Worm (Caenorhabditis elegans) whole organism, L3 larva: ENCODE results near the gene gnrr-2.
A peak's percentile ranks its signal among the peaks of the same experiment; 100 is the strongest.

Source experiments
- ZK546.5 ChIP-seq: sonication (generic microtip); optimal IDR thresholded peaks from 2 replicates; lab custom pipeline; 2017; ENCODE audit warnings: missing biosample characterization, missing genetic modification characterization
- aly-2 ChIP-seq: fragments of 150-350 bp; optimal IDR thresholded peaks from 2 replicates; lab custom pipeline; 2014; ENCODE audit warnings: missing biosample characterization, missing genetic modification characterization
- ama-1 ChIP-seq: fragments of 150-350 bp; optimal IDR thresholded peaks from 2 replicates; lab custom pipeline; 2018
- ceh-16 ChIP-seq: sonication (generic microtip); optimal IDR thresholded peaks from 2 replicates; lab custom pipeline; 2017; ENCODE audit warnings: missing biosample characterization, missing genetic modification characterization
- ceh-28 ChIP-seq: fragments of 150-350 bp; optimal IDR thresholded peaks from 2 replicates; lab custom pipeline; 2014; ENCODE audit warnings: missing biosample characterization, missing genetic modification reagents, missing genetic modification characterization
- ceh-82 ChIP-seq: fragments of 150-350 bp; optimal IDR thresholded peaks from 2 replicates; lab custom pipeline; 2014; ENCODE audit warnings: missing biosample characterization, missing genetic modification characterization
- daf-12 ChIP-seq: fragments of 150-350 bp; optimal IDR thresholded peaks from 2 replicates; lab custom pipeline; 2014; ENCODE audit warnings: missing biosample characterization, missing genetic modification reagents, missing genetic modification characterization
- egl-5 ChIP-seq: fragments of 150-350 bp; optimal IDR thresholded peaks from 2 replicates; lab custom pipeline; 2017; ENCODE audit warnings: missing biosample characterization, missing genetic modification reagents, missing genetic modification characterization, inconsistent platforms
- elt-2 ChIP-seq: sonication (generic microtip); optimal IDR thresholded peaks from 2 replicates; lab custom pipeline; 2016; ENCODE audit warnings: missing genetic modification reagents, mild to moderate bottlenecking, missing genetic modification characterization, missing compliant biosample characterization
- elt-3 ChIP-seq, 3 experiments: fragments of 150-350 bp in 1 of 3; sonication (generic microtip) in 2 of 3; optimal IDR thresholded peaks; 2 replicates in 2 of 3; 4 replicates in 1 of 3; lab custom pipeline; 2014 to 2017; ENCODE audit warnings: missing biosample characterization in 3 of 3, missing genetic modification characterization in 3 of 3
- fkh-10 ChIP-seq: sonication (generic microtip); optimal IDR thresholded peaks from 2 replicates; lab custom pipeline; 2017; ENCODE audit warnings: missing biosample characterization, missing genetic modification reagents, missing genetic modification characterization
- hmg-11 ChIP-seq: sonication (generic microtip); optimal IDR thresholded peaks from 2 replicates; lab custom pipeline; 2016; ENCODE audit warnings: missing genetic modification characterization, missing compliant biosample characterization
- jun-1 ChIP-seq: fragments of 150-350 bp; optimal IDR thresholded peaks from 2 replicates; lab custom pipeline; 2014; ENCODE audit warnings: missing biosample characterization, missing genetic modification reagents, missing genetic modification characterization
- lin-15B ChIP-seq: fragments of 150-350 bp; optimal IDR thresholded peaks from 2 replicates; lab custom pipeline; 2014; ENCODE audit warnings: missing biosample characterization, missing genetic modification characterization
- mml-1 ChIP-seq: fragments of 150-350 bp; sonication (generic microtip); optimal IDR thresholded peaks from 3 replicates; lab custom pipeline; 2014; ENCODE audit warnings: missing biosample characterization, missing genetic modification characterization
- nfya-1 ChIP-seq: sonication (generic microtip); optimal IDR thresholded peaks from 2 replicates; lab custom pipeline; 2017; ENCODE audit warnings: missing genetic modification characterization, mild to moderate bottlenecking, missing compliant biosample characterization, antibody characterized with exemption, moderate library complexity; ENCODE audit not compliant: insufficient read depth
- nhr-23 ChIP-seq: fragments of 150-350 bp; optimal IDR thresholded peaks from 2 replicates; lab custom pipeline; 2014; ENCODE audit warnings: missing biosample characterization, missing genetic modification reagents, missing genetic modification characterization
- nhr-237 ChIP-seq: fragments of 150-350 bp; optimal IDR thresholded peaks from 2 replicates; lab custom pipeline; 2014; ENCODE audit warnings: missing biosample characterization, missing genetic modification characterization
- nhr-25 ChIP-seq: sonication (generic microtip); optimal IDR thresholded peaks from 2 replicates; lab custom pipeline; 2017; ENCODE audit warnings: missing biosample characterization, missing genetic modification characterization
- nhr-28 ChIP-seq: fragments of 150-350 bp; optimal IDR thresholded peaks from 2 replicates; lab custom pipeline; 2014; ENCODE audit warnings: missing biosample characterization, missing genetic modification characterization
- nhr-43 ChIP-seq: sonication (generic microtip); optimal IDR thresholded peaks from 2 replicates; lab custom pipeline; 2016; ENCODE audit warnings: mild to moderate bottlenecking, missing genetic modification characterization, missing compliant biosample characterization; ENCODE audit not compliant: poor library complexity, severe bottlenecking
- nhr-67 ChIP-seq: fragments of 150-350 bp; optimal IDR thresholded peaks from 2 replicates; lab custom pipeline; 2014; ENCODE audit warnings: missing biosample characterization, missing genetic modification characterization
- nhr-76 ChIP-seq: fragments of 150-350 bp; sonication (generic microtip); optimal IDR thresholded peaks from 5 replicates; lab custom pipeline; 2014; ENCODE audit warnings: missing biosample characterization, missing genetic modification characterization
- nhr-77 ChIP-seq: fragments of 150-350 bp; optimal IDR thresholded peaks from 2 replicates; lab custom pipeline; 2014; ENCODE audit warnings: missing biosample characterization, missing genetic modification characterization
- pha-4 ChIP-seq: fragments of 150-350 bp; optimal IDR thresholded peaks from 2 replicates; lab custom pipeline; 2014; ENCODE audit warnings: missing biosample characterization, missing genetic modification reagents, missing genetic modification characterization
- pqm-1 ChIP-seq: fragments of 150-350 bp; optimal IDR thresholded peaks from 2 replicates; lab custom pipeline; 2017; ENCODE audit warnings: missing biosample characterization, missing genetic modification characterization, inconsistent platforms
- sea-2 ChIP-seq: fragments of 150-350 bp; sonication (generic microtip); optimal IDR thresholded peaks from 4 replicates; lab custom pipeline; 2014; ENCODE audit warnings: missing biosample characterization, missing genetic modification reagents, missing genetic modification characterization
- skn-1 ChIP-seq: fragments of 150-350 bp; optimal IDR thresholded peaks from 2 replicates; lab custom pipeline; 2014; ENCODE audit warnings: missing biosample characterization, missing genetic modification characterization
- snpc-4 ChIP-seq: fragments of 150-350 bp; optimal IDR thresholded peaks from 2 replicates; lab custom pipeline; 2014; ENCODE audit warnings: missing biosample characterization, missing genetic modification characterization
- unc-39 ChIP-seq: sonication (generic microtip); optimal IDR thresholded peaks from 4 replicates; lab custom pipeline; 2017; ENCODE audit warnings: missing biosample characterization, missing genetic modification characterization
- unc-62 ChIP-seq: fragments of 150-350 bp; sonication (generic microtip); optimal IDR thresholded peaks from 4 replicates; lab custom pipeline; 2014; ENCODE audit warnings: missing biosample characterization, missing genetic modification reagents, missing genetic modification characterization
- zag-1 ChIP-seq: fragments of 150-350 bp; optimal IDR thresholded peaks from 2 replicates; lab custom pipeline; 2014; ENCODE audit warnings: missing biosample characterization, missing genetic modification characterization
- ztf-11 ChIP-seq: fragments of 150-350 bp; optimal IDR thresholded peaks from 2 replicates; lab custom pipeline; 2014; ENCODE audit warnings: missing biosample characterization, missing genetic modification characterization

gnrr-2 gene

DNA sequence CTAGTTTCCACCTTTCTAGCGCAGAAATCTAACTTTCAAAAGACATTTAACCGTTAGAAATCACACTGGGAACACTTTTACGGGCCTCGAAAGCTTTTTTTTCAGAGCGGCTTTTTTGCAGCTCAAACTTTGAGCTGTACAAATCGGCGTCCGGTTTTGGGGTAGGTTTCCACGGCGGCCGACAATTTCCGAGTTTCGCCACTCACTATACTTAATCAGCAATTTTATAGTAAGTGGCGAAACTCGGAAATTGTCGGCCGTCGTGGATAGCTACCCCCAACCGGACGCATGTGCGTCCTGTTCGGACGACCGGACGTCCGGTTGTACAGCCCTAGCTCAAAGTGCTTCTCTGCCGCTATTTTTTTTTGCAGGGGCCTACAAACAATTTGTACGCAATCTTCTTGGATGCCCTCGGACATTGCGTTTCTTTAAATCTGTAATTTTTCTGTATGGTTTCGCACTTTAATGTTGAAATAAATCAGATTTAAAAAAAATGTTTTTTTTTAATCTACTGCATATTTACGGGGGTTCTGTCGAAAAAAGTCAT, 12.7 kb upstream of the gnrr-2 start:
- TF ChIP-seq nhr-43 (tag; lab: Kevin White, UChicago) = no peak
- TF ChIP-seq egl-5 = no peak
- TF ChIP-seq nhr-67 (tag; lab: Kevin White, UChicago) = no peak
- TF ChIP-seq ceh-28 (tag; lab: Kevin White, UChicago) = no peak
- no peak for TF ChIP-seq nfya-1 (tag; lab: Kevin White, UChicago)
- TF ChIP-seq lin-15B (tag; lab: Kevin White, UChicago) = no peak
- TF ChIP-seq nhr-25 (tag; lab: Kevin White, UChicago) = no peak

ce11 chrV:14405647-14406046, 3.2 kb upstream of the gnrr-2 start:
- no peak for TF ChIP-seq unc-39 (tag; lab: Kevin White, UChicago)
- TF ChIP-seq aly-2 (tag; lab: Kevin White, UChicago) = no peak
- no peak for TF ChIP-seq nhr-76 (tag; lab: Kevin White, UChicago)
- no peak for TF ChIP-seq ceh-82
- no peak for TF ChIP-seq ZK546.5 (tag; lab: Kevin White, UChicago)
- no peak for TF ChIP-seq nhr-23 (tag; lab: Kevin White, UChicago)
- TF ChIP-seq hmg-11 = no peak
- no peak for TF ChIP-seq ztf-11 (tag; lab: Kevin White, UChicago)
- TF ChIP-seq egl-5 = no peak
- no peak for TF ChIP-seq nhr-237
- TF ChIP-seq snpc-4 (tag; lab: Kevin White, UChicago) = no peak
- TF ChIP-seq skn-1 (tag; lab: Kevin White, UChicago) = no peak
- no peak for TF ChIP-seq nhr-28 (tag; lab: Kevin White, UChicago)
- no peak for TF ChIP-seq elt-3 (tag; optimal IDR thresholded peaks at IDR 0.05; lab: Kevin White, UChicago)
- no peak for TF ChIP-seq unc-62 (GFP tag; lab: Kevin White, UChicago)
- no peak for TF ChIP-seq ceh-16 (tag; lab: Kevin White, UChicago)
- TF ChIP-seq mml-1 (tag; lab: Kevin White, UChicago) = no peak

DNA sequence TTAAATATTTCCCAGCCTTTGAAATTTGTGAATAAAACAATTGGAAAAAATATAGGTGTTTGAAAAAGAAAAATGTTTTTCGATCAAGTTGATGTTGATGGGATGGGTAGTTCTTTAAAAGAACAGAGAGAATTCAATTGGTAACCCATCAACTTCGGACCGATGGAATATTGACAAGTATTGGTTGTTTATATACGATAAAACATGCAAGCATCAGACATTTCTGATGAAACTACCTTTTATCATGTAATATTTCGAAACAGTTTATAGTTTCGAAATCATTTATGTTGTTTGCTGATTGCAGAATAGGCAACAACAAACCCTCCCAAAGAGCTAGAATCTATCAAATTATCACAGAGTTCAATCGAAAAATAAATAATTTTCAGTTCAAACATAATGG, 1.0 kb downstream of the gnrr-2 start:
- TF ChIP-seq fkh-10 (GFP tag; lab: Kevin White, UChicago) (no peak), egl-5 (no peak), snpc-4 (tag; lab: Kevin White, UChicago) (peak; percentile 91), nfya-1 (tag; lab: Kevin White, UChicago) (no peak)
- TF ChIP-seq, all 47 proteins: peak for 1

DNA sequence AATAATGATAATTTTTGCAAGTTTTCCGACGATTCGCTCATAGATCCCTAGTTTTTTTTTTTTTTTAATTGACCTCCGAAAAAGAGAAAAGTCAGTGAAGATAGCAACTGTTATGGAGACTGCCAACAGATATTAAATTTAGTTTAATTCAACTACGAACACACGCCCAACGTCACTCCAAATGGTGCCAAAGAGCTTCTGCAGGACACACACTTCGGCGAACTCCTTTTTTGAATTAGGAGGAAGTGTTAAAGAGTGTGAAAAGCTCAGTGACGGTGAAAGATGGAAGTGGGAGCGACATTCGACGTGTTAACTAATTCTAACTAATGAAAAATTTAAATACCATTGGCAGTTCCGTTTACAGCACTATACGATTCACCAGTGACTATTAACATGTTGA, 3.1 kb downstream of the gnrr-2 start:
- TF ChIP-seq ama-1 (lab: Kevin White, UChicago) (peak; percentile 65), nhr-23 (tag; lab: Kevin White, UChicago) (no peak)

DNA sequence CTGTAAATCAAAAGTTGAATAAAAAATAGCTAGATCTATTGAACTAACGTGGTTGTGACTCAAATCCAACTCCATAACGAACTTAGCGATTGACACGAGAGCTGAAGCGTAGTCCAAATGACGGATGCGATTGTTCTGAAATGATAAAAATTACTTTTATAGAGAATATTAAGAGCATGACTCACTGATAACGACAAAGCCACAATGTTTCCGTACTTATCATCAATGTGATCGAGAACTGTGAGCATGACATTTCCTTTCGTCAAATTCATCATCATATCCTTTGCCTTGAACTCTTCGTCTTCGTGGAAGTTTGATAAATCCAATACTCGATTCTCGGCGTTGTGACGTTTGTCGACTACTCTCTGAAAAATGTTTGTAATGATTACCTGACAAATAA, 5.2 kb downstream of the gnrr-2 start:
- TF ChIP-seq nhr-43 (tag; lab: Kevin White, UChicago) (no peak), jun-1 (tag; lab: Kevin White, UChicago) (peak; percentile 58), elt-2 (tag; lab: Kevin White, UChicago) (peak; percentile 71), sea-2 (GFP tag; lab: Kevin White, UChicago) (no peak), zag-1 (tag; lab: Kevin White, UChicago) (no peak), skn-1 (tag; lab: Kevin White, UChicago) (peak; percentile 10), ztf-11 (tag; lab: Kevin White, UChicago) (no peak), nhr-67 (tag; lab: Kevin White, UChicago) (no peak), pha-4 (tag; lab: Kevin White, UChicago) (no peak), nhr-237 (no peak), hmg-11 (no peak), ZK546.5 (tag; lab: Kevin White, UChicago) (no peak), pqm-1 (peak; percentile 86)

DNA sequence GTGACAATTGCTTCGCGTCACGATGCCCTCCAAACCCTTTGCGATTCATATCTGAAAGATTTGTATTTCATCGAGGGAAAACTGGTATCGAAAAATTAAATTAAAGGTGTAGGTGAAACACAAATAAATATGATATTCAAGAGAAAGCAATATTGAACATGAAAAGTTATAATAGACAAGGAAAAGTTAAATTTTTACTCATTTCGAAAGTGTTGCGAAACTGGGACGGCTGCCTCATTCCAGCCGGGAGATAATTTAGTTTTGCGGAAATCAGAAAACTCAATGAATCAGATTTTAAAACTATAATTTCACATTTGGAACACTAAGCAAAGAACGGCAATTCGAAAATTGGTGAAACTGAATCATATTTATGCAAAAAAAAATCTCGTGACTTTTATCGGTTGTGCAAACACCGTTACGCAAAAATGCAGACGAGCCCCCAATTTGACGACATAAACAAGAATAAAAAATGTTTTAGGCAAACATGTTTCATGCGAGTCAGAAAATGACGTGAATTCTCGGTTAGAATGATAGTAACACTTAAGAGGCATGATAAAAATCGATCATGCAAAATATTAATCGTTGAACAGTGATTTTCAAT, 6.2 kb downstream of the gnrr-2 start, which contains the start of the genes nxf-1 and C15H11.11:
TSS of gene nxf-1 (minus strand) at position 51 of the 601 bp plus-strand sequence.
TSS of gene C15H11.11 (plus strand) at position 536 of the 601 bp plus-strand sequence.
- peak; percentile 73 for TF ChIP-seq hmg-11
- peak; percentile 44 for TF ChIP-seq nhr-25 (tag; lab: Kevin White, UChicago)
- TF ChIP-seq jun-1 (tag; lab: Kevin White, UChicago) = peak; percentile 79
- TF ChIP-seq elt-2 (tag; lab: Kevin White, UChicago) = peak; percentile 77
- TF ChIP-seq nhr-77 (tag; lab: Kevin White, UChicago) = no peak
- peak; percentile 61 for TF ChIP-seq ama-1 (lab: Kevin White, UChicago)
- peak; percentile 79 for TF ChIP-seq egl-5
- peak; percentile 40 for TF ChIP-seq nhr-43 (tag; lab: Kevin White, UChicago)
- no peak for TF ChIP-seq nhr-67 (tag; lab: Kevin White, UChicago)
- peak; percentile 88 for TF ChIP-seq pha-4 (tag; lab: Kevin White, UChicago)
- TF ChIP-seq daf-12 (tag; lab: Kevin White, UChicago) = no peak
- TF ChIP-seq unc-62 (GFP tag; lab: Kevin White, UChicago) = no peak
- TF ChIP-seq nhr-23 (tag; lab: Kevin White, UChicago) = peak; percentile 51
- peak; percentile 28 for TF ChIP-seq skn-1 (tag; lab: Kevin White, UChicago)
- no peak for TF ChIP-seq ceh-16 (tag; lab: Kevin White, UChicago)
- TF ChIP-seq ceh-82 = no peak
- peak; percentile 58 for TF ChIP-seq ceh-28 (tag; lab: Kevin White, UChicago)
- TF ChIP-seq nfya-1 (tag; lab: Kevin White, UChicago) = peak; percentile 60
- peak; percentile 56 for TF ChIP-seq lin-15B (tag; lab: Kevin White, UChicago)
- TF ChIP-seq pqm-1 = peak; percentile 68
- no peak for TF ChIP-seq ZK546.5 (tag; lab: Kevin White, UChicago)
- TF ChIP-seq nhr-76 (tag; lab: Kevin White, UChicago) = no peak
- TF ChIP-seq nhr-237 = no peak
- peak; percentile 77 for TF ChIP-seq snpc-4 (tag; lab: Kevin White, UChicago)
- no peak for TF ChIP-seq mml-1 (tag; lab: Kevin White, UChicago)
